Fruit fly (Drosophila melanogaster) S2 (cell line): ENCODE data around the gene Pfdn1.

Source experiments
- CG8478 ChIP-seq: fragments of >200 bp; optimal IDR thresholded peaks from 2 replicates; lab custom pipeline; 2018
- CTCF ChIP-seq, 2 experiments: fragments of >200 bp; optimal IDR thresholded peaks; 2 replicates each; lab custom pipeline; 2018

DNA sequence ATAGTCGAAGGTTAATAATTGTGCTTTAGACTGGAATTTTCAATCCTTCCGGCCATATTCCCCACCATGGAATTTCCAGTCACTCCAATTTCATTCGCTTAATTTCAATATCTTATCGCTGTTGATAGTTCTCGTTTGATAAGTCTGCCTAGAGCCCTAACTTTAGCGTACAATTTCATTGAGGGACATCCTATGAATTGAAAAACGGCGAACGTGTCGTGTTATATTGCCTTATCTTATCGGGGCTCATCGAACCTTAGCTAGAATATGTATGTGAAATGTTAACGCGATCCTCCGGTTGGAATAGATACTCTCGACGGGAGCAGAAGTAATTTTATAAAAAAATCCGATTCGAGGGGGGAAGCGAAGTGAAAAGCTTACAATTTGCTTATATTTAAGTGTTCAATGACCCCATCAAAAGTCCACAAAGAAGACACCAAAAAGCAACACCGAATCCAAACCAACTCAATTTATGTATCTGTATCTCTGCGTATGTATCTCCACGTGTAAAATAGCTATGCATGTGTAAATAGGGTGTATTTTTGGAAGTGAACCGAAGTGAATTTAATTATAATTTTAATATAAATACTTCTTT lies 20.8 kb downstream of the Pfdn1 start:
- TF ChIP-seq CTCF (optimal IDR thresholded peaks at IDR 0.05; lab: Kevin White, UChicago) (no peak), CG8478 (no peak)
